Worm (Caenorhabditis elegans): ENCODE measurements around the gene lad-2.

DNA sequence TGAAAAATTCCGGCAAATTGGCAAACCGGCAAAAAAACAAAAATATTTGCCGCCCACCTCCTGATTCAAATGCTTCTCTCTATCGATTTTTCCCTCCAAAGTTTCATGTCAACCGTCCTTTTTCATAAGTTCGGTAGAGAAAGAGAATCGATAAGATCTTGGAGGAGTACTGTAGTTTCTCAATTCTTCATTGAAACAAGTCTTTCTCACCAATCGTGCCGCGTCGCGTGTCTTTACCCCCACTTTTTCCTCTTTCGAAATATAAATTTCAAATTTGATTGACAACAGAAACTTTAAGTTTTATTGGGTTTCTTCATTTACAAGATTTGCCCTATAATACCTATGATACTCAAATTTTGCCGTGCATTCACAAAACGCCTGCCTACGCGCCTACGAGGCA, 40.3 kb upstream of the lad-2 start:
- no peak for TF ChIP-seq fkh-2 (tag; optimal IDR thresholded peaks at IDR 0.05)
- TF ChIP-seq ztf-11 (tag; optimal IDR thresholded peaks at IDR 0.05), result no peak
- no peak for TF ChIP-seq pha-4 (tag; optimal IDR thresholded peaks at IDR 0.05)
- TF ChIP-seq ama-1 (optimal IDR thresholded peaks at IDR 0.05), result no peak
- TF ChIP-seq lin-39 (tag; optimal IDR thresholded peaks at IDR 0.05), result no peak
- no peak for TF ChIP-seq elt-2 (tag; optimal IDR thresholded peaks at IDR 0.05)
- no peak for TF ChIP-seq daf-12 (tag; optimal IDR thresholded peaks at IDR 0.05)
- no peak for TF ChIP-seq nhr-77 (tag; optimal IDR thresholded peaks at IDR 0.05)
- TF ChIP-seq nhr-76 (tag; optimal IDR thresholded peaks at IDR 0.05), result no peak
- TF ChIP-seq mdl-1 (tag; optimal IDR thresholded peaks at IDR 0.05), result no peak
- TF ChIP-seq snpc-4 (tag; optimal IDR thresholded peaks at IDR 0.05), result no peak
- TF ChIP-seq nhr-28 (tag; optimal IDR thresholded peaks at IDR 0.05), result no peak

Measured in whole organism, L3 larva.